Worm (Caenorhabditis elegans): ENCODE results near the gene srz-64.

srz-64 gene

DNA sequence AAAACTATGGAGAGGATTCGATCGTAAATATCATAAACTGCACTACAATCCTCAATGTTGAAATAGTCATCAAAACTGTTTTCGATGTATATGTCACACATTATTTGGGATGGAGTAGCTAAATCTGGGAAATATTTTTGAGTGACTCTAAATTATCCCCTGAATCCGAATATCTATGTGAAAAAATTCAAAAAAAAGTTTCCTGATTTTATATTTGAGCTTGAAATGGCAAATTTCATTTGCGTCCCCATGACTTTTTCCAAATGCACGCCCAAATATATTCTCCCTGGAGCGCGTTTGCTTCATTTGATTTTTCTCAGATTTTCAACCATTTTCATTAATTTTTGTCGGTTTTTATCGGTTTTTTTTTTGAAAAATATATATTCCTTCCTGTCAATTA lies at the start of gene srz-64:
Gene srz-64, minus strand, starts transcription at position 101 of the 400 bp plus-strand sequence.
- TF ChIP-seq ceh-82 (tag; optimal IDR thresholded peaks at IDR 0.05): no peak
- no peak for TF ChIP-seq nhr-20 (tag; optimal IDR thresholded peaks at IDR 0.05)
- TF ChIP-seq aly-2 (tag; optimal IDR thresholded peaks at IDR 0.05): no peak
- no peak for TF ChIP-seq unc-30 (tag; optimal IDR thresholded peaks at IDR 0.05)
- TF ChIP-seq Y116A8C.19 (tag; optimal IDR thresholded peaks at IDR 0.05; ENCODE audit: borderline replicate concordance): no peak
- TF ChIP-seq tbx-2 (tag; optimal IDR thresholded peaks at IDR 0.05): no peak
- no peak for TF ChIP-seq unc-98 (GFP tag; IDR thresholded peaks at IDR 0.05)
- TF ChIP-seq nhr-12 (tag; optimal IDR thresholded peaks at IDR 0.05): no peak
- no peak for TF ChIP-seq vab-15 (tag; optimal IDR thresholded peaks at IDR 0.05)
- TF ChIP-seq ceh-63 (GFP tag; optimal IDR thresholded peaks at IDR 0.05): no peak
- TF ChIP-seq efl-3 (GFP tag; optimal IDR thresholded peaks at IDR 0.05): no peak
- no peak for TF ChIP-seq irx-1 (tag; optimal IDR thresholded peaks at IDR 0.05)
- TF ChIP-seq xbp-1 (tag; optimal IDR thresholded peaks at IDR 0.05): no peak
- no peak for TF ChIP-seq C16A3.4 (tag; optimal IDR thresholded peaks at IDR 0.05)
- no peak for TF ChIP-seq mab-9 (GFP tag; IDR thresholded peaks at IDR 0.05)
- TF ChIP-seq elt-3 (tag; optimal IDR thresholded peaks at IDR 0.05): no peak
- no peak for TF ChIP-seq dsc-1 (tag; optimal IDR thresholded peaks at IDR 0.05)
- TF ChIP-seq egl-27 (tag; optimal IDR thresholded peaks at IDR 0.05): no peak

ce11 chrII:1341416-1341815 lies 48.4 kb upstream of the srz-64 start:
- TF ChIP-seq hpl-2 (GFP tag; optimal IDR thresholded peaks at IDR 0.05) (no peak), nhr-71 (tag; optimal IDR thresholded peaks at IDR 0.05) (peak; percentile 49), unc-30 (tag; optimal IDR thresholded peaks at IDR 0.05) (no peak), lin-14 (GFP tag; optimal IDR thresholded peaks at IDR 0.05) (peak; percentile 86), egl-27 (tag; optimal IDR thresholded peaks at IDR 0.05) (no peak), lin-15B (tag; optimal IDR thresholded peaks at IDR 0.05) (no peak), efl-1 (optimal IDR thresholded peaks at IDR 0.05) (no peak), efl-1 (GFP tag; optimal IDR thresholded peaks at IDR 0.05 in 1 of 2) (peak in 1 of 2 experiments; percentile 38), swsn-7 (tag; optimal IDR thresholded peaks at IDR 0.05) (peak; percentile 13), ztf-4 (tag; optimal IDR thresholded peaks at IDR 0.05) (no peak), egl-13 (tag; optimal IDR thresholded peaks at IDR 0.05) (no peak), nhr-19 (GFP tag; conservative IDR thresholded peaks at IDR 0.05) (no peak), nhr-237 (tag; optimal IDR thresholded peaks at IDR 0.05) (no peak), xbp-1 (tag; optimal IDR thresholded peaks at IDR 0.05) (no peak), tbx-2 (tag; optimal IDR thresholded peaks at IDR 0.05) (no peak), zip-4 (GFP tag; optimal IDR thresholded peaks at IDR 0.05) (no peak), ceh-82 (tag; optimal IDR thresholded peaks at IDR 0.05) (peak in 1 of 3 experiments; percentile 17), sup-37 (GFP tag; optimal IDR thresholded peaks at IDR 0.05) (no peak), ces-1 (GFP tag; optimal IDR thresholded peaks at IDR 0.05) (peak; percentile 90), unc-98 (GFP tag; IDR thresholded peaks at IDR 0.05) (no peak), dpl-1 (GFP tag; optimal IDR thresholded peaks at IDR 0.05) (no peak), grh-1 (GFP tag; IDR thresholded peaks at IDR 0.05) (no peak)

ce11 chrII:1340049-1340448 lies 47.0 kb upstream of the srz-64 start:
- TF ChIP-seq ceh-82 (tag; optimal IDR thresholded peaks at IDR 0.05) (no peak), unc-62 (GFP tag; optimal IDR thresholded peaks at IDR 0.05) (no peak), unc-86 (tag; optimal IDR thresholded peaks at IDR 0.05) (no peak), mab-9 (GFP tag; IDR thresholded peaks at IDR 0.05) (no peak)

DNA sequence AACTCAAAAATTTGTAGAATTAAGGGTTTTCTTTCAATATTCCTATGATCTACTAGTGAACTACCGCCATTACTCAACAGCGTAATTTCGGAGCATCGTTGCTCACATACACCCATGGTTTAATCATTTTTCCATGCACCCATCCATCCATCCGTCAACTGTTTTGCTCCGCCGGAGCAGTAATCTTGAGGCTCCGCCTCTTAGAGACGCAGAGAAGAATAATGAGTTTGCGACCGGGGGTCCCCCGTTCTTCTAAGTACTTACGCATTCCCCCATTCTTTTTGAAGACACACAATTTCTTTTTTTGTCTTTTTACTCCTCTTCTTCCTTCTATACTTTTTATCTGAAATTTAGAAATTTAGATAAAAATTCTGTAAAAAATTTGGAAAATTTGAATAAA lies 45.1 kb upstream of the srz-64 start:
- peak; percentile 18 for TF ChIP-seq lin-14 (GFP tag; optimal IDR thresholded peaks at IDR 0.05)
- TF ChIP-seq mep-1 (tag; optimal IDR thresholded peaks at IDR 0.05): no peak
